Fruit fly (Drosophila melanogaster): ENCODE results near the gene CG15534.

dm6 chr3R:30443549-30444133 is 11.8 kb downstream of the CG15534 start, which contains the start of gene CG15537:
- TF ChIP-seq CG8119 (GFP tag; IDR thresholded peaks at IDR 0.05) (no peak), Eip78C (GFP tag) (no peak), svp (GFP tag) (peak; percentile 17), CG6276 (GFP tag; optimal IDR thresholded peaks at IDR 0.05) (no peak)
